Worm (Caenorhabditis elegans) whole organism, L1 larva: Measurements from ENCODE around the gene fbxa-166.

Experiments used
- ceh-90 ChIP-seq: sonication (generic microtip); optimal IDR thresholded peaks from 2 replicates; lab custom pipeline; 2016; ENCODE audit warnings: missing genetic modification characterization, missing compliant biosample characterization
- dpl-1 ChIP-seq, 3 experiments: fragments of 150-350 bp in 2 of 3; sonication (generic microtip) in 1 of 3; optimal IDR thresholded peaks; 2 replicates each; lab custom pipeline; 2014 to 2017; ENCODE audit warnings: missing biosample characterization in 3 of 3, missing genetic modification characterization in 3 of 3, missing genetic modification reagents in 3 of 3
- egl-27 ChIP-seq, 2 experiments: fragments of 150-350 bp in 1 of 2; sonication (generic microtip); optimal IDR thresholded peaks; 3 replicates each; lab custom pipeline; 2017 to 2018; ENCODE audit warnings: missing biosample characterization in 2 of 2, missing genetic modification characterization in 2 of 2, missing genetic modification reagents in 2 of 2
- elt-3 ChIP-seq, 6 experiments: fragments of 150-350 bp in 1 of 6; sonication (generic microtip); optimal IDR thresholded peaks; 2 replicates each; lab custom pipeline; 2017 to 2018; ENCODE audit warnings: missing biosample characterization in 6 of 6, missing genetic modification characterization in 6 of 6, inconsistent platforms in 1 of 6
- mep-1 ChIP-seq: fragments of 150-350 bp; optimal IDR thresholded peaks from 2 replicates; lab custom pipeline; 2014; ENCODE audit warnings: missing biosample characterization, missing genetic modification characterization
- nhr-47 ChIP-seq: sonication (generic microtip); optimal IDR thresholded peaks from 2 replicates; lab custom pipeline; 2016; ENCODE audit warnings: mild to moderate bottlenecking, missing genetic modification characterization, moderate library complexity, missing compliant biosample characterization
- zag-1 ChIP-seq: fragments of 150-350 bp; optimal IDR thresholded peaks from 2 replicates; lab custom pipeline; 2014; ENCODE audit warnings: missing biosample characterization, missing genetic modification characterization

DNA sequence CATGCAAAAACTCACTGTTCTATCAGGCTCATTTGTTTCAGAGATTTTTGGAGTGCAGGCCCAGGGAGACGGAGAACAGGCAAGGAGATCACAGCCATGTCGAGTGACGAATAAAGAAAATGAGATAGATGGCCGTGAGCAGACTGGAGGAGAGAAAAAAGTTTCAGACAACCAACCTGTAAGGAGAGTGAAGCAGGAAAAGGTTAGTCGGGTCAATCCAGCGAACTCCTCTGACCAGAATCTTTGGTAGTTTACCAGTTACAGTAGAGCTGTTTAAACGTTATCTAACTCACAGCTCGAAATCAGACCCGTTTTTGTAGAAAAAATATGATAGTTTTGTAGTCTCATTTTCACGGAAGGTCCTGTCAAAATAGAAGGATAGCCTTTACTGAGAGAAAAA, 29.9 kb upstream of the fbxa-166 start, which contains the start of gene fbxb-21:
- TF ChIP-seq mep-1 (tag; lab: Kevin White, UChicago) (no peak), zag-1 (tag; lab: Kevin White, UChicago) (no peak), egl-27 (tag; optimal IDR thresholded peaks at IDR 0.05; lab: Kevin White, UChicago) (no peak), dpl-1 (GFP tag; optimal IDR thresholded peaks at IDR 0.05; lab: Kevin White, UChicago) (no peak), nhr-47 (tag; lab: Kevin White, UChicago) (no peak), elt-3 (tag; optimal IDR thresholded peaks at IDR 0.05; lab: Kevin White, UChicago) (no peak), ceh-90 (no peak)
